Worm (Caenorhabditis elegans) whole organism, L2 larva: ENCODE results near the gene F58F9.1.
A peak's percentile ranks its signal among the peaks of the same experiment; 100 is the strongest.

Experiments used
- C34F6.9 ChIP-seq: fragments of 150-350 bp; optimal IDR thresholded peaks from 2 replicates; lab custom pipeline; 2014; ENCODE audit warnings: missing biosample characterization, missing genetic modification characterization
- F13H6.1 ChIP-seq: sonication (generic microtip); optimal IDR thresholded peaks from 2 replicates; lab custom pipeline; 2016; ENCODE audit warnings: missing genetic modification characterization, missing compliant biosample characterization
- R02D3.7 ChIP-seq: fragments of 150-350 bp; optimal IDR thresholded peaks from 2 replicates; lab custom pipeline; 2014; ENCODE audit warnings: missing biosample characterization, missing genetic modification characterization
- ZK546.5 ChIP-seq: sonication (generic microtip); optimal IDR thresholded peaks from 2 replicates; lab custom pipeline; 2017; ENCODE audit warnings: missing biosample characterization, missing genetic modification characterization
- alr-1 ChIP-seq: fragments of 150-350 bp; optimal IDR thresholded peaks from 2 replicates; lab custom pipeline; 2014; ENCODE audit warnings: missing biosample characterization, missing genetic modification characterization
- aly-2 ChIP-seq: fragments of 150-350 bp; optimal IDR thresholded peaks from 2 replicates; lab custom pipeline; 2014; ENCODE audit warnings: missing biosample characterization, missing genetic modification characterization
- ama-1 ChIP-seq: fragments of 150-350 bp; optimal IDR thresholded peaks from 2 replicates; lab custom pipeline; 2018; ENCODE audit warnings: inconsistent platforms
- blmp-1 ChIP-seq: sonication (generic microtip); optimal IDR thresholded peaks from 2 replicates; lab custom pipeline; 2017; ENCODE audit warnings: missing genetic modification characterization, mild to moderate bottlenecking, missing compliant biosample characterization, antibody characterized with exemption, moderate library complexity; ENCODE audit not compliant: insufficient read depth
- crh-2 ChIP-seq: sonication (generic microtip); optimal IDR thresholded peaks from 2 replicates; lab custom pipeline; 2017; ENCODE audit warnings: missing biosample characterization, missing genetic modification characterization
- dmd-4 ChIP-seq: sonication (generic microtip); optimal IDR thresholded peaks from 2 replicates; lab custom pipeline; 2017; ENCODE audit warnings: missing biosample characterization, missing genetic modification characterization
- elt-3 ChIP-seq: sonication (generic microtip); optimal IDR thresholded peaks from 2 replicates; lab custom pipeline; 2017; ENCODE audit warnings: missing biosample characterization, missing genetic modification characterization
- fos-1 ChIP-seq: fragments of 150-350 bp; optimal IDR thresholded peaks from 2 replicates; lab custom pipeline; 2014; ENCODE audit warnings: missing biosample characterization, missing genetic modification characterization
- gmeb-1 ChIP-seq: fragments of 150-350 bp; optimal IDR thresholded peaks from 2 replicates; lab custom pipeline; 2014; ENCODE audit warnings: missing biosample characterization, missing genetic modification characterization
- lin-11 ChIP-seq: fragments of 150-350 bp; sonication (generic microtip); optimal IDR thresholded peaks from 2 replicates; lab custom pipeline; 2014; ENCODE audit warnings: missing biosample characterization, missing genetic modification characterization, inconsistent platforms, mixed read lengths
- lin-13 ChIP-seq: fragments of 150-350 bp; optimal IDR thresholded peaks from 2 replicates; lab custom pipeline; 2014; ENCODE audit warnings: missing biosample characterization, missing genetic modification reagents, missing genetic modification characterization
- mab-5 ChIP-seq: fragments of 150-350 bp; optimal IDR thresholded peaks from 2 replicates; lab custom pipeline; 2014; ENCODE audit warnings: missing biosample characterization, missing genetic modification characterization
- nhr-10 ChIP-seq: sonication (generic microtip); optimal IDR thresholded peaks from 2 replicates; lab custom pipeline; 2017; ENCODE audit warnings: missing biosample characterization, missing genetic modification characterization
- nhr-11 ChIP-seq: fragments of 150-350 bp; optimal IDR thresholded peaks from 2 replicates; lab custom pipeline; 2014; ENCODE audit warnings: missing biosample characterization, missing genetic modification characterization
- nhr-12 ChIP-seq: fragments of 150-350 bp; optimal IDR thresholded peaks from 2 replicates; lab custom pipeline; 2014; ENCODE audit warnings: missing biosample characterization, missing genetic modification characterization
- nhr-129 ChIP-seq: fragments of 150-350 bp; optimal IDR thresholded peaks from 2 replicates; lab custom pipeline; 2014; ENCODE audit warnings: missing biosample characterization, missing genetic modification characterization
- nhr-23 ChIP-seq: fragments of 150-350 bp; optimal IDR thresholded peaks from 2 replicates; lab custom pipeline; 2014; ENCODE audit warnings: missing biosample characterization, missing genetic modification reagents, missing genetic modification characterization
- nhr-25 ChIP-seq: fragments of 150-350 bp; sonication (generic microtip); optimal IDR thresholded peaks from 3 replicates; lab custom pipeline; 2014; ENCODE audit warnings: missing biosample characterization, missing genetic modification characterization
- nhr-6 ChIP-seq: fragments of 150-350 bp; optimal IDR thresholded peaks from 2 replicates; lab custom pipeline; 2014; ENCODE audit warnings: missing biosample characterization, missing genetic modification characterization
- peb-1 ChIP-seq: fragments of 150-350 bp; optimal IDR thresholded peaks from 2 replicates; lab custom pipeline; 2014; ENCODE audit warnings: missing biosample characterization, missing genetic modification characterization
- sma-3 ChIP-seq: sonication (generic microtip); optimal IDR thresholded peaks from 2 replicates; lab custom pipeline; 2016; ENCODE audit warnings: missing genetic modification reagents, missing genetic modification characterization, missing compliant biosample characterization
- unc-62 ChIP-seq: fragments of 150-350 bp; optimal IDR thresholded peaks from 2 replicates; lab custom pipeline; 2014; ENCODE audit warnings: missing biosample characterization, missing genetic modification reagents, missing genetic modification characterization
- zag-1 ChIP-seq: fragments of 150-350 bp; optimal IDR thresholded peaks from 2 replicates; lab custom pipeline; 2014; ENCODE audit warnings: missing biosample characterization, missing genetic modification characterization
- ztf-1 ChIP-seq: fragments of 200-800 bp; sonication (Bioruptor generic); conservative IDR thresholded peaks from 2 replicates; pipeline ENCODE4 v1.3.6; 2022; ENCODE audit warnings: missing genetic modification characterization, missing compliant biosample characterization
- ztf-11 ChIP-seq: sonication (generic microtip); optimal IDR thresholded peaks from 2 replicates; lab custom pipeline; 2017; ENCODE audit warnings: missing biosample characterization, missing genetic modification characterization
- ztf-4 ChIP-seq: fragments of 150-350 bp; optimal IDR thresholded peaks from 2 replicates; lab custom pipeline; 2014; ENCODE audit warnings: missing biosample characterization, missing genetic modification characterization

The F58F9.1 gene

DNA sequence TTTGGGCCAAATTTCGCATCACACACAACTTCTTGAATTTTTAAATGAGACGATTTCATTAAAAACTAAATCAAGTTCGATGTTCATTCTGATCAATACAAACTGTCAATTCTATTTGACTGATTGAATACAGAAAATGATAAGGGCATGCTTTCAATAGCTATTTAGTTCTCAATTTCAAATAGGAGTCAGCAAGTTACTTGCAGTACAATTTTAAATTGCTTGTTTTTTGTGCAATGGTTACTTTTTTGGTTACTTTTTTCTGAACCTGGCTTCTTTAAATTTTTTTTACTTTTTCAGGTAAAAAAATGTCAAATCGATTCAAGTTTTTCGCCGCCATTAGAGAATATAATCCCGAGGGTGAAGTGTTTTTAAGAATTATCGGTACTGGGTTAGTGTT lies 24.5 kb upstream of the F58F9.1 start, which contains the start of gene C49A9.2:
TSS of gene C49A9.2 (plus strand) at position 301 of the 400 bp plus-strand sequence.
- TF ChIP-seq unc-62 (no peak), ama-1 (lab: Kevin White, UChicago) (no peak), elt-3 (tag; lab: Kevin White, UChicago) (no peak), ztf-4 (tag; lab: Kevin White, UChicago) (no peak), peb-1 (tag; lab: Kevin White, UChicago) (no peak), nhr-129 (tag; lab: Kevin White, UChicago) (no peak), nhr-25 (no peak), nhr-12 (tag; lab: Kevin White, UChicago) (no peak), nhr-11 (tag; lab: Kevin White, UChicago) (no peak), F13H6.1 (tag; lab: Kevin White, UChicago) (no peak), dmd-4 (tag; lab: Kevin White, UChicago) (no peak), ztf-1 (GFP tag; lab: Robert Waterston, UW) (no peak), zag-1 (tag; lab: Kevin White, UChicago) (no peak), fos-1 (no peak), C34F6.9 (tag; lab: Kevin White, UChicago) (no peak), gmeb-1 (tag; lab: Kevin White, UChicago) (no peak), sma-3 (GFP tag; lab: Kevin White, UChicago) (no peak)

DNA sequence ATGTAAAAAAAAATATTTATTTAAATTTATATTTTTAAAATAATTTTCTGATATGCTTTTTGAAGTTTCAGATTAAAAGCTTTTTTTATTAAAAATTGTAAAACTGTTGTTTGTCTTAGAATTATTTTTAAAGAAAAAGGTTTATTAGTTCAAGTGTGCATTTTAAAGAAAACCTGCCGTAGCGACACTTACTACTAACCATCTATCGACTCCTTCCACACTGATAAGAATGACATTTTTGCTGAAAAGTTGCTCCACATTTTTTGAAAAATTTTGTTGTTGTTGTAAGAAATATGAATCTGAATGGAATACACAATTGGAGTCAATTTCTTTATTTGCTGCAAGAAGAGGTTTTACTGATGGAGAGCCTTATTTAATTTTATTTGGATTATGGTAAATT lies 21.7 kb upstream of the F58F9.1 start, which contains the start of gene C49A9.1:
TSS of gene C49A9.1 (plus strand) at position 217 of the 400 bp plus-strand sequence.
- no peak for TF ChIP-seq crh-2 (tag; lab: Kevin White, UChicago)
- peak; percentile 72 for TF ChIP-seq fos-1

DNA sequence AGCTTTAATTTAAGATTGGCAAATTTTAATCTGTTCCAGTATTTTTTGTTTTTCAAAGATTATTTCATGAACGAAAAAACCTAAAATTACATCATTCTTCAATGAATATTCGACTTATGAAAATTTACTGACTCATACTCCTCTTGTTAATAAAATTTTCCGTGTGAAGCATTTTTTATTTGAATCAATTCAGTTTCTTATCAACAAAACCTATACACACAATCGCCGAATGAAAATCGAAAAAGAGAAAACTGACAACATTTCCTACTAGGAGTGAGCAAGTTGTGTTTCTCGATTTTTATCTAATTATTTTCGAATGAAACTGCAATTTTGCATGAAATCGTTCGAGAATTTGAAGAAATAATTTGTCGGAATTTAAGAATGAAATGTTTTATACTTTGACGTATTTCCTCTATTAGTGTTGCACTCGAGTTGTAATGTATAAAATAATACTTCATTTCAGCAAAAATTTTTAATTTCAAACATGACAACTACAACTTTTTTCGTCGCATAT lies 19.0 kb upstream of the F58F9.1 start, which contains the start of gene F58F9.4:
TSS of gene F58F9.4 (plus strand) at position 464 of the 514 bp plus-strand sequence.
- TF ChIP-seq lin-13 (GFP tag; lab: Kevin White, UChicago) = no peak
- peak; percentile 93 for TF ChIP-seq fos-1
- no peak for TF ChIP-seq nhr-11 (tag; lab: Kevin White, UChicago)
- no peak for TF ChIP-seq elt-3 (tag; lab: Kevin White, UChicago)

DNA sequence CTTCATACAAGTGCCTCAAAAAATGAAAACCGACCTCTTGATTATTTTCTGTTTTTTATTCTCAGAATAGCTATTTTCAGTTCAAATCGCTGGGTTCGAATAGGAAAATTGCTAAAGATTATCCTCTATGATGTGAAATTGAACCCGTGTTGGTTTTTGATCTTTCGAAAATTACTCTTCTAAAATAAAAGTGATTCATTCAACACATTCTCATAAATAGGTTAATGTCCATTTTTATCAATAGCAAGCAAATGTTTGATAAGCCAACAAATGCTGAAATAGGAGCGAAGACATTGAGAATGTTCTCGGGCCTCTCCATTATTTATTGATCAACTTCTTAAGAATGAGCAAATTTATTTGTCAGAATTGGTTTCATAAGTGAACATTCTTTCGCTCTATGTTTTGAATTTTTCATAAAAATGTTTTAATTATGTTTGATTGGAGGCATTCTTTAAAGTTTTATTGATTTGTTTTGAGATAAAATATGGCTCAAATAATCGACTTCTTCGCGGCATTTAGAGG lies 16.8 kb upstream of the F58F9.1 start, which contains the start of gene F58F9.3:
TSS of gene F58F9.3 (plus strand) at position 472 of the 522 bp plus-strand sequence.
- TF ChIP-seq ztf-4 (tag; lab: Kevin White, UChicago) (no peak), crh-2 (tag; lab: Kevin White, UChicago) (peak; percentile 3), ama-1 (lab: Kevin White, UChicago) (no peak), gmeb-1 (tag; lab: Kevin White, UChicago) (no peak), aly-2 (tag; lab: Kevin White, UChicago) (no peak), nhr-10 (no peak), fos-1 (peak; percentile 89), elt-3 (tag; lab: Kevin White, UChicago) (no peak), alr-1 (tag; lab: Kevin White, UChicago) (no peak), zag-1 (tag; lab: Kevin White, UChicago) (no peak)

DNA sequence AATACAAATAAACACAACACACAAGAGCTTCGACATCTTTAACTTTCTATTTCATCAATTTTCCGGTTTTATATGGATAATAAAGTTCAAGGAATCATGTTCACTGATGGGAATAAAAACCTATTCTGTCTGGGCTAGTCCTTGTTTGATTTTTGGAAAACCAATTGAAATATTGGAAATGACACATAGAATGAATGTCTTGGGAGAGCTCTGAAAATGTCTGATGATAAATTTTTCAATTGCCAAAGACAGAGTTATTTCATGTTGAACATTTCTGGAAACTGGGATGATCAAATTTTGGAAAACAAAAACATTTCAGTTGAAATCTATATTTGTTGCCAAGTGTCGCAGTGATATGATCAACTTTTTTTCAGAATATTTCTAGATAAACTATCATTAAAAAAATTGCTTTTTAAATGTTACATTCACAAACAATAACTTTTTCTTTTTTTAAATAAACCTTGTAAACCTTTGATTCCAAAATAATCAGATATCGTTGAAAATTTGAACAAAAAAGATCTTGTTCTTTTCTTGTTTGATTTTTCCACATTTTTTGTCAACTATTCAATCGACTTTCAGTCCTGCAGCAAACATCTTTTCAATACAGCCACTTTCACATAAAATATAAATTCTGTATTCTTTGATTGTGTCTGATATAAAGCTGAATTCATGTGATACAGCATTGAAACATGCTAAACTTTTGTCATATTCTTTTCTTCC lies 12.0 kb upstream of the F58F9.1 start, which contains the start of the genes F58F9.6 and F58F9.8:
TSS of gene F58F9.6 (minus strand) at position 101 of the 720 bp plus-strand sequence.
TSS of gene F58F9.8 (plus strand) at position 670 of the 720 bp plus-strand sequence.
- TF ChIP-seq nhr-23 (tag; lab: Kevin White, UChicago) = no peak
- no peak for TF ChIP-seq ZK546.5
- no peak for TF ChIP-seq gmeb-1 (tag; lab: Kevin White, UChicago)
- no peak for TF ChIP-seq unc-62
- no peak for TF ChIP-seq lin-11 (tag; lab: Kevin White, UChicago)
- no peak for TF ChIP-seq alr-1 (tag; lab: Kevin White, UChicago)
- TF ChIP-seq nhr-6 (tag; lab: Kevin White, UChicago) = no peak
- TF ChIP-seq blmp-1 (tag; lab: Kevin White, UChicago) = no peak
- no peak for TF ChIP-seq mab-5 (tag; lab: Kevin White, UChicago)
- TF ChIP-seq nhr-10 = no peak
- TF ChIP-seq ztf-11 (tag; lab: Kevin White, UChicago) = no peak
- no peak for TF ChIP-seq ama-1 (lab: Kevin White, UChicago)
- no peak for TF ChIP-seq aly-2 (tag; lab: Kevin White, UChicago)
- no peak for TF ChIP-seq zag-1 (tag; lab: Kevin White, UChicago)
- no peak for TF ChIP-seq R02D3.7
